Fruit fly (Drosophila melanogaster): ENCODE measurements around the gene RanBP3.
A peak's percentile ranks its signal among the peaks of the same experiment; 100 is the strongest.

Gene RanBP3

dm6 chr3R:23729632-23730471, 22.8 kb downstream of the RanBP3 start (continued):
- TF ChIP-seq CG10274 (GFP tag; optimal IDR thresholded peaks at IDR 0.05) (no peak), ase (GFP tag; IDR thresholded peaks at IDR 0.05) (no peak), Nf-YC (tag; optimal IDR thresholded peaks at IDR 0.05) (peak; percentile 38), danr (GFP tag; IDR thresholded peaks at IDR 0.05) (no peak), CG10959 (GFP tag; IDR thresholded peaks at IDR 0.05) (no peak), so (GFP tag; IDR thresholded peaks at IDR 0.05) (peak; percentile 25; the same call in 1 of the 3 replicates), otp (GFP tag; IDR thresholded peaks at IDR 0.05) (no peak), CG16779 (GFP tag; IDR thresholded peaks at IDR 0.05) (no peak), Ravus (GFP tag; IDR thresholded peaks at IDR 0.05) (no peak), Deaf1 (tag; optimal IDR thresholded peaks at IDR 0.05) (peak; percentile 43), fru (optimal IDR thresholded peaks at IDR 0.05) (no peak), chn (GFP tag; optimal IDR thresholded peaks at IDR 0.05) (peak; percentile 88), CG4854 (GFP tag; optimal IDR thresholded peaks at IDR 0.05) (no peak), CHES-1-like (GFP tag; optimal IDR thresholded peaks at IDR 0.05) (no peak), hbn (GFP tag; IDR thresholded peaks at IDR 0.05; ENCODE audit: partially characterized antibody) (0 out of 2 replicates have a peak, but pooled peaks have one; percentile 45), twi (tag; optimal IDR thresholded peaks at IDR 0.05) (no peak), CG10654 (GFP tag; optimal IDR thresholded peaks at IDR 0.05) (no peak), CG3281 (GFP tag; optimal IDR thresholded peaks at IDR 0.05) (no peak), pho (GFP tag; optimal IDR thresholded peaks at IDR 0.05) (peak; percentile 17), wek (GFP tag; optimal IDR thresholded peaks at IDR 0.05) (no peak), onecut (GFP tag; IDR thresholded peaks at IDR 0.05) (peak; percentile 19; the same call in 1 of the 2 replicates), schlank (tag; optimal IDR thresholded peaks at IDR 0.05) (no peak), ato (GFP tag; IDR thresholded peaks at IDR 0.05; ENCODE audit: partially characterized antibody) (peak; percentile 57; the same call in 1 of the 2 replicates), ssp (GFP tag; IDR thresholded peaks at IDR 0.05) (no peak), CG32532 (GFP tag; IDR thresholded peaks at IDR 0.05) (peak; percentile 33; the same call in 1 of the 2 replicates), CG42726 (GFP tag; IDR thresholded peaks at IDR 0.05; ENCODE audit: partially characterized antibody) (peak; percentile 84), Hr78 (GFP tag; optimal IDR thresholded peaks at IDR 0.05) (peak in 1 of 2 experiments; percentile 30), Bgb (GFP tag; IDR thresholded peaks at IDR 0.05; ENCODE audit: partially characterized antibody) (peak; percentile 79), tin (GFP tag; optimal IDR thresholded peaks at IDR 0.05) (no peak), CG7839 (tag; optimal IDR thresholded peaks at IDR 0.05) (no peak), Fer1 (GFP tag; optimal IDR thresholded peaks at IDR 0.05) (peak; percentile 26), zfh1 (GFP tag; IDR thresholded peaks at IDR 0.05) (no peak), stc (GFP tag; IDR thresholded peaks at IDR 0.05) (0 out of 2 replicates have a peak, but pooled peaks have one; percentile 32), CG2875 (GFP tag; optimal IDR thresholded peaks at IDR 0.05) (peak; percentile 18), CG6683 (GFP tag; optimal IDR thresholded peaks at IDR 0.05) (no peak), Tbp (GFP tag; optimal IDR thresholded peaks at IDR 0.05) (peak; percentile 99), CG10431 (GFP tag; optimal IDR thresholded peaks at IDR 0.05) (no peak), Myb (GFP tag; optimal IDR thresholded peaks at IDR 0.05) (no peak), Asciz (GFP tag; optimal IDR thresholded peaks at IDR 0.05) (no peak), CG5953 (GFP tag; IDR thresholded peaks at IDR 0.05) (0 out of 2 replicates have a peak, but pooled peaks have one; percentile 34), Hand (GFP tag; optimal IDR thresholded peaks at IDR 0.05) (no peak), bbx (GFP tag; IDR thresholded peaks at IDR 0.05; ENCODE audit: partially characterized antibody) (peak; percentile 78), shn (GFP tag; optimal IDR thresholded peaks at IDR 0.05) (no peak), MTF-1 (GFP tag; optimal IDR thresholded peaks at IDR 0.05; ENCODE audit: borderline replicate concordance) (no peak), HmgD (GFP tag; optimal IDR thresholded peaks at IDR 0.05) (no peak), pita (GFP tag; optimal IDR thresholded peaks at IDR 0.05) (no peak), CG7963 (GFP tag; IDR thresholded peaks at IDR 0.05; ENCODE audit: partially characterized antibody) (peak; percentile 58; the same call in 2 of the 3 replicates), CG18764 (GFP tag; optimal IDR thresholded peaks at IDR 0.05) (no peak), CG33213 (GFP tag; optimal IDR thresholded peaks at IDR 0.05) (no peak)
